Worm (Caenorhabditis elegans) whole organism, late embryonic: ENCODE results near the gene Y41G9A.6.

Experiments used
- K02D7.2 ChIP-seq: sonication (generic microtip); optimal IDR thresholded peaks from 2 replicates; lab custom pipeline; 2017; ENCODE audit warnings: mild to moderate bottlenecking, missing genetic modification characterization, missing compliant biosample characterization
- ama-1 ChIP-seq: fragments of 150-350 bp; optimal IDR thresholded peaks from 2 replicates; lab custom pipeline; 2014
- ceh-6 ChIP-seq: fragments of 200-800 bp; sonication (Bioruptor generic); optimal IDR thresholded peaks from 2 replicates; lab custom pipeline; 2018; ENCODE audit warnings: mild to moderate bottlenecking, missing genetic modification characterization, missing compliant biosample characterization
- dmd-4 ChIP-seq: sonication (generic microtip); optimal IDR thresholded peaks from 2 replicates; lab custom pipeline; 2016; ENCODE audit warnings: borderline replicate concordance, missing genetic modification characterization, missing compliant biosample characterization
- fkh-6 ChIP-seq: sonication (generic microtip); optimal IDR thresholded peaks from 2 replicates; lab custom pipeline; 2016; ENCODE audit warnings: missing genetic modification characterization, missing compliant biosample characterization
- pha-4 ChIP-seq: fragments of 150-350 bp; optimal IDR thresholded peaks from 2 replicates; lab custom pipeline; 2018; ENCODE audit warnings: missing biosample characterization, missing genetic modification reagents, missing genetic modification characterization
- rnt-1 ChIP-seq: sonication (generic microtip); optimal IDR thresholded peaks from 2 replicates; lab custom pipeline; 2016; ENCODE audit warnings: missing genetic modification characterization, missing compliant biosample characterization
- unc-55 ChIP-seq: sonication (generic microtip); optimal IDR thresholded peaks from 2 replicates; lab custom pipeline; 2017; ENCODE audit warnings: missing biosample characterization, missing genetic modification reagents, missing genetic modification characterization

DNA sequence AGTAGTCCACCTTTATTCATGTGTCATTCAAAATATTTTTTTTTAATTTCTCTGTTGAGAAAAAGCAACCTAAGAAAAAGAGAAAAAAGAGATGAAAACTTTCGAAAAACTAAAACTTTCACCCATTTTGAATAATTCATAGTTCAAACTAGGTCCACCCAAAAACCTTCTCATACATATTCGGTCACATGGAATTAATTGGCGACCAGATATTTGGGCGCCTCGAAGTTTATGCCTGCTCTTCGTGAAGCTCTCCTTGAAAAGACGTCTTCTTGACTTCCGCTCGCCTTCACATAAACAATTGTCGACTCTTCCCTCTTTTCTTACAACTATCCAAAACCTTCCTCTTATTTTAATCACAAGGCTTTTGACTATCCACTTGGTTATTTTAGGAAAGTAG, 48.0 kb downstream of the Y41G9A.6 start:
- no peak for TF ChIP-seq unc-55
- TF ChIP-seq fkh-6 (tag; lab: Kevin White, UChicago) = no peak
- TF ChIP-seq pha-4 (tag; lab: Kevin White, UChicago) = no peak
- TF ChIP-seq dmd-4 (tag; lab: Kevin White, UChicago) = no peak
- no peak for TF ChIP-seq ama-1
- no peak for TF ChIP-seq ceh-6 (GFP tag; lab: Kevin White, UChicago)
- TF ChIP-seq rnt-1 (tag; lab: Kevin White, UChicago) = no peak
- TF ChIP-seq K02D7.2 (tag; lab: Kevin White, UChicago) = no peak
